Fruit fly (Drosophila melanogaster): ENCODE results near the gene Octbeta1R.

Octbeta1R gene

DNA sequence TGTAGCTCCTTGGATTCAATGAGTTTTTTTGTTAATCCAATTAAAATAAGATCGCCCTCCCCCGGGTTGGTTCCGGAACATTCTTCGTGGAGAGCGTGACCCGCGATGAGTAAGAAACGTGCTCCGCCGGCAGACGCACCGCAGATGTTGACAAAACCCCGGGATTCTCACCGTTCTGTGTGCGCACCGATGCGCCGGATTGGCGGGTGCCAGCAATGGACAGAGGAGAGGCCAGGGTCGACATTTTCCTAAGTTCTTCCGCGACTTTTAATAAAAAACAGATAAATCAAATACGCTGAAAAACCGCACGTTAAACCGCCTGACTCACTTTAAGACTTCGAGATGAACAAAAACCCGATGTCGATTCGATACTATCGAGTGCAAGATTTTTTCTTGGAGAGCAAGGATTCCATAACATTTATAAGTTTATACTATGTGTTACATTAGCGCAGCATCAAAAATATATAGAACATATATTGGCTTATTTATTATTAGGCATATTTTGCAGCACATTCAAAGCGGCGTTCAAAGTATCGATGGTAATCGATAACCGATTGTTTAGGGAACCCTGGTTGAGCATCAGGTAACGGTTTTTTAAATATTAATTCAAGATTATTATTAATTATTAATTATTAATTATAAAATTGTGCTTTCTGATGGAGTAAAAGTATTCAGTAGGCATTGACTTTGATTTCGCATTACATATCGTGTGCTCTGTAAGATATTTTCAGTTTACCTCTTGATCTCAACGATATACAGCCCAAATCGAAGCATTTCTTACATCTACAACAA is 5.7 kb upstream of the Octbeta1R start, which contains the start of the genes CCT1 and tHMG1 (continued):
- TF ChIP-seq Dfd (GFP tag; optimal IDR thresholded peaks at IDR 0.05) (no peak), N (GFP tag; optimal IDR thresholded peaks at IDR 0.05) (no peak), brk (GFP tag; optimal IDR thresholded peaks at IDR 0.05) (no peak), CG32264 (GFP tag; optimal IDR thresholded peaks at IDR 0.05) (no peak), tai (GFP tag; optimal IDR thresholded peaks at IDR 0.05) (no peak), Sp1 (GFP tag; optimal IDR thresholded peaks at IDR 0.05) (no peak), lola (GFP tag; optimal IDR thresholded peaks at IDR 0.05) (no peak), fru (GFP tag; optimal IDR thresholded peaks at IDR 0.05) (no peak), OdsH (GFP tag; optimal IDR thresholded peaks at IDR 0.05) (no peak), psq (GFP tag; optimal IDR thresholded peaks at IDR 0.05) (no peak), Hr83 (GFP tag; optimal IDR thresholded peaks at IDR 0.05; ENCODE audit: poor library complexity, severe bottlenecking) (peak; percentile 40)

DNA sequence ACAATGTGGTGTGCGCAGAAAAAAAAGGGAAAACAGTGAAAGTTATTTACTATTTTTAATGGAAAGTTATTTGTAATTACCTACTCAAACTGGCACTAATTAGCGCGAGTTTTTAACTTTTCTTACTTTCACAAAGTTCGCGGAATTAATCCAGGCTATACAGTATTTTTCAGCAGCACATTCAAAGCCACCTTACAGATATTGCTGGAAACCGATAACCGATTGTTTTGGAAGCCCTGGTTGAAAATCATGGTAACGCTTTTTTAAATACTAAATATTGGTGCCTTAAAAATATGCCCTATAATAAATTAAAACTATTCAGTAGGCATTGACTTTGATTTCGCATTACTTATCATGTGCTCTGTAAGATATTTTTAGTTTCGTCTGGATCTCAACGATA is 4.2 kb upstream of the Octbeta1R start, which contains the start of gene tHMG2:
Gene tHMG2, plus strand, starts transcription at position 187 of the 400 bp plus-strand sequence.
- TF ChIP-seq CrebA (GFP tag; optimal IDR thresholded peaks at IDR 0.05; ENCODE audit: borderline replicate concordance) (no peak), OdsH (GFP tag; optimal IDR thresholded peaks at IDR 0.05) (no peak)

DNA sequence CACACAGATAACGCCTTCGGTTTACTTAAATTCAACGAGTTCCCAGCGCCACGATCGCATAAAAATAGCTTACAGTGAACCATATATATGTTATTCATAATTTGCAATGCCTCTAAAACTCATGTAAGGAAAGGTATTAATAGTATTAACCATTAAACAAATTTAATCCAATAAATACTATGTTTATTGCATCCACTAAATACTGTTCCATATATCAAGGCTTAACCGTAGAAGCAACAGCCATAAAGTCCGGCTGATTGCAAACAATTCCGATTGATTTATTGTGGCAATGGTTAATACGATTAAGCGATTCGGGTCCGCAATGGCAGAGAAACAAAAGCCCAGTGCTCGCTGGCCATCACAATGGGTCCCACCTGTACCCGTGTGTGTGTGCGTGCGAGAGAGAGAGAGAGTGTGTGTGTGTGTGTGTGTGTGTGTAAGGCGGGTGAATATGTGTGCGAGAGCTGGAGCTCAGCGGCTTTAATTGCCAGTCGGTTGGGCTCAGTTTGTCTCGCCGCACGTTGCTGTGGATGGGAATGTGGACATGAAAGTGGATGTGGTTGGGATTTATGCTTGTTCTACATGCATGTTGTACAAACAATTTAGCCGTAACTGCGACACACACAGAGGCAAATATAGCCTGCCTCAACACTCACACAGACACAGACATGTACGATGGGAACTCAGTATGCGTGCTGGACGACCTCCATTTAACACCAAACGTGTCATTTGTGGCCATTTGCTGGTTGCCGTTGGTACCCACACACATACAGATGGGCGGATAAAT is 2.3 kb upstream of the Octbeta1R start:
- TF ChIP-seq h (GFP tag; optimal IDR thresholded peaks at IDR 0.05) (peak; percentile 2), Dif (GFP tag; optimal IDR thresholded peaks at IDR 0.05; ENCODE audit: partially characterized antibody) (no peak), brk (GFP tag; optimal IDR thresholded peaks at IDR 0.05) (no peak), GATAd (GFP tag; optimal IDR thresholded peaks at IDR 0.05) (no peak), Abd-B (GFP tag; optimal IDR thresholded peaks at IDR 0.05) (no peak), fru (GFP tag; optimal IDR thresholded peaks at IDR 0.05) (peak; percentile 82), N (GFP tag; optimal IDR thresholded peaks at IDR 0.05) (no peak)

DNA sequence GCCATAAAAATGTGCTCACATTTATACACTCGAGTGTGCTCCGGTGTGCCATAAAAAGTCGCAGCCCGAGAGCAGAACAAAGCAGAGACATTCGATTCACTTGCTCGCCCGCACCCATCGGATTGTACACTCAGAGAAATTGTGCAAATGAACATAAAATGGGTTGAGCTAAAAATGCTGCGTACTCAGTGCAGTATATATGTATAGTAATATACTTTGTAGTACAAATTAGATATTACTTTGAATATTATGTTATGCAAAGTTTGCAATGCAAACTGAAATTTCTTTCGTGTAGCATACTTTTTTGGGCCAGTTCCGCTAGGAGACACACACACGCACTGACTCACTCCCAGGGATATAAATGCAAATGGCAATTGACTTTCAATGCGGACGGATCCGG is 6.6 kb downstream of the Octbeta1R start:
- TF ChIP-seq Dif (GFP tag; optimal IDR thresholded peaks at IDR 0.05; ENCODE audit: partially characterized antibody): no peak
- TF ChIP-seq sv (GFP tag; optimal IDR thresholded peaks at IDR 0.05): no peak

DNA sequence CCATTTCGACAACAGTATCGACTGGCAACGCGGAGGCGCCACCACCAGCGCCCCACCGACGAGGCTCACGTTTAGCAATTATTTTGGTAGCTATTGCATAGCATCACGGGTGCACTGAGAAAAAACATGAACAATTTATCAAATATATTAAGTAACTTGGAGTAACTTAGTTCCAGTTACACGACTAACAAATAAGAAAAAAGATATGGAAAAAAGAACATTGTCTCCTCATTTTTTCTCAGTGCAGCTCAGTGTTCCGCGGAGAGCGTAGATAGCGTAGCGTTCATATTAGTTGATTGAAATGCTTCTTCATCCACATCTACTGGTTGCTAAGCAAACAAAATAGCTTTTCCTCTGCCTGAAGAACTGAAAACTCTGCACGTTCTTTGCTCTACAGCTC is 18.4 kb downstream of the Octbeta1R start:
- TF ChIP-seq Hr78 (GFP tag; optimal IDR thresholded peaks at IDR 0.05) (no peak), tai (GFP tag; optimal IDR thresholded peaks at IDR 0.05) (no peak), h (GFP tag; optimal IDR thresholded peaks at IDR 0.05) (no peak), brk (GFP tag; optimal IDR thresholded peaks at IDR 0.05) (no peak), Dfd (GFP tag; optimal IDR thresholded peaks at IDR 0.05) (no peak), foxo (GFP tag; optimal IDR thresholded peaks at IDR 0.05) (peak in 1 of 2 experiments; percentile 5), Rel (GFP tag; optimal IDR thresholded peaks at IDR 0.05) (no peak), Rel (tag; optimal IDR thresholded peaks at IDR 0.05) (no peak), Jra (GFP tag; optimal IDR thresholded peaks at IDR 0.05) (no peak)

- no peak for TF ChIP-seq CrebA (GFP tag; optimal IDR thresholded peaks at IDR 0.05; ENCODE audit: borderline replicate concordance)
- no peak for TF ChIP-seq Rel (GFP tag; optimal IDR thresholded peaks at IDR 0.05)
- TF ChIP-seq Rel (tag; optimal IDR thresholded peaks at IDR 0.05): peak; percentile 17
- peak; percentile 9 for TF ChIP-seq GATAd (GFP tag; optimal IDR thresholded peaks at IDR 0.05)
- TF ChIP-seq fru (GFP tag; optimal IDR thresholded peaks at IDR 0.05): peak; percentile 11
- TF ChIP-seq lola (GFP tag; optimal IDR thresholded peaks at IDR 0.05): no peak
- TF ChIP-seq foxo (GFP tag; optimal IDR thresholded peaks at IDR 0.05): peak in 1 of 2 experiments; percentile 31
- TF ChIP-seq Hnf4 (GFP tag; optimal IDR thresholded peaks at IDR 0.05): peak; percentile 8
- peak; percentile 33 for TF ChIP-seq h (GFP tag; optimal IDR thresholded peaks at IDR 0.05)
- TF ChIP-seq N (GFP tag; optimal IDR thresholded peaks at IDR 0.05): no peak
- no peak for TF ChIP-seq sage (GFP tag; optimal IDR thresholded peaks at IDR 0.05)
- peak; percentile 71 for TF ChIP-seq Hr83 (GFP tag; optimal IDR thresholded peaks at IDR 0.05; ENCODE audit: poor library complexity, severe bottlenecking)
- TF ChIP-seq sv (GFP tag; optimal IDR thresholded peaks at IDR 0.05): no peak
- peak; percentile 53 for TF ChIP-seq Sp1 (GFP tag; optimal IDR thresholded peaks at IDR 0.05)
- no peak for TF ChIP-seq ey (GFP tag; optimal IDR thresholded peaks at IDR 0.05)
- TF ChIP-seq br (GFP tag; optimal IDR thresholded peaks at IDR 0.05): peak; percentile 60
- TF ChIP-seq CG32264 (GFP tag; optimal IDR thresholded peaks at IDR 0.05): no peak
- peak; percentile 53 for TF ChIP-seq OdsH (GFP tag; optimal IDR thresholded peaks at IDR 0.05)
- TF ChIP-seq rgr (GFP tag; optimal IDR thresholded peaks at IDR 0.05): peak; percentile 60
- no peak for TF ChIP-seq tai (GFP tag; optimal IDR thresholded peaks at IDR 0.05)
Measured at dm6 chr3R:22518285-22518684, 21.3 kb downstream of the Octbeta1R start.

Measured in whole organism, wandering third instar larva.